Fruit fly (Drosophila melanogaster): ENCODE measurements around the gene ntc.
A peak's percentile ranks its signal among the peaks of the same experiment; 100 is the strongest.

Gene ntc

dm6 chr3L:3764338-3764737, 41.9 kb downstream of the ntc start:
- TF ChIP-seq kay (GFP tag; ENCODE audit: borderline replicate concordance) (no peak), Crg-1 (GFP tag; optimal IDR thresholded peaks at IDR 0.05) (no peak), tj (GFP tag; optimal IDR thresholded peaks at IDR 0.05) (peak; percentile 96)

- no peak for TF ChIP-seq CG12768 (GFP tag; optimal IDR thresholded peaks at IDR 0.05)
- no peak for TF ChIP-seq toe (GFP tag; optimal IDR thresholded peaks at IDR 0.05)
- no peak for TF ChIP-seq bab1 (GFP tag; optimal IDR thresholded peaks at IDR 0.05)
- TF ChIP-seq Clk (GFP tag; optimal IDR thresholded peaks at IDR 0.05): no peak
- no peak for TF ChIP-seq Crg-1 (GFP tag; optimal IDR thresholded peaks at IDR 0.05)
- TF ChIP-seq CG11617 (GFP tag; optimal IDR thresholded peaks at IDR 0.05): no peak
- TF ChIP-seq Mnt (GFP tag; optimal IDR thresholded peaks at IDR 0.05): no peak
- no peak for TF ChIP-seq cic (GFP tag; optimal IDR thresholded peaks at IDR 0.05)
- no peak for TF ChIP-seq CG5204 (GFP tag; optimal IDR thresholded peaks at IDR 0.05)
- TF ChIP-seq CG33017 (tag; optimal IDR thresholded peaks at IDR 0.05): no peak
- no peak for TF ChIP-seq cnc (optimal IDR thresholded peaks at IDR 0.05)
- TF ChIP-seq Hr96 (GFP tag; optimal IDR thresholded peaks at IDR 0.05): no peak
- no peak for TF ChIP-seq CG1620 (GFP tag; optimal IDR thresholded peaks at IDR 0.05)
- no peak for TF ChIP-seq pad (GFP tag; optimal IDR thresholded peaks at IDR 0.05)
- no peak for TF ChIP-seq tj (GFP tag; optimal IDR thresholded peaks at IDR 0.05)
- TF ChIP-seq CG14711 (tag; optimal IDR thresholded peaks at IDR 0.05): no peak
These were observed 42.9 kb downstream of the ntc start for dm6 chr3L:3763335-3763734.

dm6 chr3L:3760395-3760997, 45.8 kb downstream of the ntc start:
- TF ChIP-seq cnc (optimal IDR thresholded peaks at IDR 0.05) (no peak), tj (GFP tag; optimal IDR thresholded peaks at IDR 0.05) (peak; percentile 56)

- TF ChIP-seq ovo (GFP tag; optimal IDR thresholded peaks at IDR 0.05) (no peak), cic (GFP tag; optimal IDR thresholded peaks at IDR 0.05) (no peak), toe (GFP tag; optimal IDR thresholded peaks at IDR 0.05) (no peak), CG33017 (tag; optimal IDR thresholded peaks at IDR 0.05) (no peak), CG11617 (GFP tag; optimal IDR thresholded peaks at IDR 0.05) (no peak), pad (GFP tag; optimal IDR thresholded peaks at IDR 0.05) (no peak), Crg-1 (GFP tag; optimal IDR thresholded peaks at IDR 0.05) (no peak), CG1620 (GFP tag; optimal IDR thresholded peaks at IDR 0.05) (no peak)
These were observed 47.7 kb downstream of the ntc start for dm6 chr3L:3758603-3759002.

dm6 chr3L:3755713-3756112, 50.5 kb downstream of the ntc start:
- TF ChIP-seq CG14711 (tag; optimal IDR thresholded peaks at IDR 0.05): no peak
- no peak for TF ChIP-seq bab1 (GFP tag; optimal IDR thresholded peaks at IDR 0.05)
- TF ChIP-seq CG5204 (GFP tag; optimal IDR thresholded peaks at IDR 0.05): no peak
- TF ChIP-seq toe (GFP tag; optimal IDR thresholded peaks at IDR 0.05): no peak
- TF ChIP-seq Clk (GFP tag; optimal IDR thresholded peaks at IDR 0.05): no peak
- TF ChIP-seq cic (GFP tag; optimal IDR thresholded peaks at IDR 0.05): no peak
- TF ChIP-seq CG7101 (tag; optimal IDR thresholded peaks at IDR 0.05): no peak
- TF ChIP-seq CG33017 (tag; optimal IDR thresholded peaks at IDR 0.05): no peak
- no peak for TF ChIP-seq tj (GFP tag; optimal IDR thresholded peaks at IDR 0.05)
- TF ChIP-seq CG7045 (GFP tag; optimal IDR thresholded peaks at IDR 0.05): no peak
- TF ChIP-seq CG1620 (GFP tag; optimal IDR thresholded peaks at IDR 0.05): no peak
- TF ChIP-seq CG11617 (GFP tag; optimal IDR thresholded peaks at IDR 0.05): no peak

- TF ChIP-seq CG1620 (GFP tag; optimal IDR thresholded peaks at IDR 0.05) (no peak), CG5204 (GFP tag; optimal IDR thresholded peaks at IDR 0.05) (no peak), CG14711 (tag; optimal IDR thresholded peaks at IDR 0.05) (no peak), ovo (GFP tag; optimal IDR thresholded peaks at IDR 0.05) (no peak)
These were observed 51.2 kb downstream of the ntc start, which contains the start of gene ppk27 for dm6 chr3L:3755101-3755500. ppk27 (minus strand) TSS chr3L:3755201.
